Fruit fly (Drosophila melanogaster): ENCODE results near the gene CG34129.

Gene CG34129

DNA sequence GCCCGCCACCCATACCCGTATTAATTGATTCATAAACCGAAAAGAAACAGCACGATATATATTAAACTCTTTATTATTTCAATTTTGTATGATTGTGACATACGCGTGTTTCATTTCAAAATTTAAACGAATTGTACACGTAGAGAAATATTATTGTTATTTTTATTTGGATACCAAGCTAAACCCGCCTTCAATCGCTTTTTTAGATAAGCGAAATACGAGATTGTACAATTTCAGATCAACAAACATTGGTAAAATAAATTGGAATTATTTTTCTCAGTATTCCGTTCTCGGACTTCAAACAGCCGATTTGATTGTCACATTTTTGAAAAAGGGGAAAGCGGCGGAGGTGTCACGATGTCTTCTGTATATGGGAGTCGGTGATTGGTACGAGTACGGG, 44.0 kb upstream of the CG34129 start (continued):
- no peak for TF ChIP-seq crol (GFP tag; IDR thresholded peaks at IDR 0.05)
- TF ChIP-seq CG10431 (GFP tag; optimal IDR thresholded peaks at IDR 0.05) = no peak
- no peak for TF ChIP-seq MTF-1 (GFP tag; optimal IDR thresholded peaks at IDR 0.05; ENCODE audit: borderline replicate concordance)
- TF ChIP-seq Ravus (GFP tag; IDR thresholded peaks at IDR 0.05) = no peak
- TF ChIP-seq Hr39 (optimal IDR thresholded peaks at IDR 0.05) = no peak
- TF ChIP-seq zen2 (GFP tag; IDR thresholded peaks at IDR 0.05; ENCODE audit: partially characterized antibody) = no peak
- no peak for TF ChIP-seq wdn (GFP tag; IDR thresholded peaks at IDR 0.05)
- TF ChIP-seq eyg (GFP tag; optimal IDR thresholded peaks at IDR 0.05) = no peak
- TF ChIP-seq psq (GFP tag; optimal IDR thresholded peaks at IDR 0.05) = no peak
- 0 out of 2 replicates have a peak, but pooled peaks have one; percentile 26 for TF ChIP-seq stc (GFP tag; IDR thresholded peaks at IDR 0.05)
- TF ChIP-seq nau (GFP tag; optimal IDR thresholded peaks at IDR 0.05) = no peak
- TF ChIP-seq tgo (GFP tag; IDR thresholded peaks at IDR 0.05) = peak; percentile 51; the same call in 1 of the 3 replicates
- TF ChIP-seq Dp (GFP tag; optimal IDR thresholded peaks at IDR 0.05) = no peak
- TF ChIP-seq CG6683 (GFP tag; optimal IDR thresholded peaks at IDR 0.05) = no peak
- no peak for TF ChIP-seq CG33557 (GFP tag; optimal IDR thresholded peaks at IDR 0.05)
- no peak for TF ChIP-seq Usf (GFP tag; optimal IDR thresholded peaks at IDR 0.05)
- TF ChIP-seq Lim3 (GFP tag; IDR thresholded peaks at IDR 0.05) = no peak
- peak; percentile 3 for TF ChIP-seq Ssrp (tag; optimal IDR thresholded peaks at IDR 0.05)
- TF ChIP-seq gsb-n (tag; optimal IDR thresholded peaks at IDR 0.05) = no peak
- TF ChIP-seq Nf-YA (GFP tag; IDR thresholded peaks at IDR 0.05) = 0 out of 2 replicates have a peak, but pooled peaks have one; percentile 30
- TF ChIP-seq CG34376 (GFP tag; optimal IDR thresholded peaks at IDR 0.05) = no peak
- TF ChIP-seq CG8290 (GFP tag; optimal IDR thresholded peaks at IDR 0.05) = no peak
- peak in 1 of 2 experiments; percentile 42 for TF ChIP-seq CG8290 (tag; optimal IDR thresholded peaks at IDR 0.05)
- TF ChIP-seq Stat92E (GFP tag; optimal IDR thresholded peaks at IDR 0.05) = no peak
- peak; percentile 30 for TF ChIP-seq CG12391 (tag; optimal IDR thresholded peaks at IDR 0.05)
- peak; percentile 18 for TF ChIP-seq bcd (GFP tag; optimal IDR thresholded peaks at IDR 0.05)
- TF ChIP-seq tap (tag; optimal IDR thresholded peaks at IDR 0.05) = peak; percentile 43
- no peak for TF ChIP-seq CG9817 (tag; optimal IDR thresholded peaks at IDR 0.05)
- no peak for TF ChIP-seq Adf1 (GFP tag; IDR thresholded peaks at IDR 0.05)
- TF ChIP-seq CG31365 (tag; optimal IDR thresholded peaks at IDR 0.05) = no peak
- TF ChIP-seq hbn (GFP tag; IDR thresholded peaks at IDR 0.05; ENCODE audit: partially characterized antibody) = no peak
- TF ChIP-seq Optix (GFP tag; IDR thresholded peaks at IDR 0.05) = no peak
- no peak for TF ChIP-seq CG10543 (GFP tag; optimal IDR thresholded peaks at IDR 0.05)
- TF ChIP-seq CG18011 (GFP tag; optimal IDR thresholded peaks at IDR 0.05) = peak; percentile 21
- TF ChIP-seq fd96Cb (tag; optimal IDR thresholded peaks at IDR 0.05) = peak; percentile 20
- TF ChIP-seq CG9727 (GFP tag; optimal IDR thresholded peaks at IDR 0.05) = peak; percentile 12
- peak; percentile 29 for TF ChIP-seq CG12659 (GFP tag; optimal IDR thresholded peaks at IDR 0.05)
- TF ChIP-seq chn (GFP tag; optimal IDR thresholded peaks at IDR 0.05) = peak; percentile 6
- no peak for TF ChIP-seq abd-A (tag; optimal IDR thresholded peaks at IDR 0.05)
- TF ChIP-seq CG15479 (GFP tag; optimal IDR thresholded peaks at IDR 0.05) = no peak
- peak; percentile 22 for TF ChIP-seq Dip3 (GFP tag; optimal IDR thresholded peaks at IDR 0.05)
- TF ChIP-seq CG13894 (tag; optimal IDR thresholded peaks at IDR 0.05) = no peak
- peak; percentile 38 for TF ChIP-seq CG18599 (GFP tag; optimal IDR thresholded peaks at IDR 0.05)
- no peak for TF ChIP-seq CG1832 (GFP tag; optimal IDR thresholded peaks at IDR 0.05)
- TF ChIP-seq CG6175 (GFP tag; IDR thresholded peaks at IDR 0.05) = no peak
- no peak for TF ChIP-seq nom (GFP tag; optimal IDR thresholded peaks at IDR 0.05)
- peak; percentile 6 for TF ChIP-seq CG12942 (GFP tag; optimal IDR thresholded peaks at IDR 0.05)
- peak; percentile 40 for TF ChIP-seq vvl (GFP tag; IDR thresholded peaks at IDR 0.05)
- TF ChIP-seq CG17359 (tag; optimal IDR thresholded peaks at IDR 0.05) = peak; percentile 28
- no peak for TF ChIP-seq sr (GFP tag; IDR thresholded peaks at IDR 0.05)
- no peak for TF ChIP-seq CG11456 (GFP tag; IDR thresholded peaks at IDR 0.05)

Data from whole organism, embryonic.